Fruit fly (Drosophila melanogaster): ENCODE results near the gene CG5194.
A peak's percentile ranks its signal among the peaks of the same experiment; 100 is the strongest.

The CG5194 gene

dm6 chr3L:9033537-9033936 is 23.9 kb upstream of the CG5194 start (continued):
- TF ChIP-seq CG4424 (GFP tag; optimal IDR thresholded peaks at IDR 0.05) (peak; percentile 6), CG2875 (GFP tag; optimal IDR thresholded peaks at IDR 0.05) (no peak), Ssrp (tag; optimal IDR thresholded peaks at IDR 0.05) (peak; percentile 38), Med (GFP tag) (peak; percentile 34), grau (tag; optimal IDR thresholded peaks at IDR 0.05) (peak; percentile 25), CG2889 (GFP tag; IDR thresholded peaks at IDR 0.05) (no peak), croc (GFP tag; conservative IDR thresholded peaks at IDR 0.05) (peak; percentile 28; the same call in 1 of the 3 replicates), Stat92E (GFP tag; optimal IDR thresholded peaks at IDR 0.05) (no peak), Lpt (GFP tag; optimal IDR thresholded peaks at IDR 0.05) (no peak), CG2678 (tag; optimal IDR thresholded peaks at IDR 0.05) (peak; percentile 42), phol (tag; optimal IDR thresholded peaks at IDR 0.05) (peak; percentile 48), CG18262 (tag; optimal IDR thresholded peaks at IDR 0.05) (peak; percentile 56), salm (tag; optimal IDR thresholded peaks at IDR 0.05) (no peak), dmrt11E (tag; optimal IDR thresholded peaks at IDR 0.05) (peak; percentile 28), cato (GFP tag; optimal IDR thresholded peaks at IDR 0.05; ENCODE audit: borderline replicate concordance) (no peak), CG30403 (GFP tag; optimal IDR thresholded peaks at IDR 0.05) (peak; percentile 19), nau (GFP tag; optimal IDR thresholded peaks at IDR 0.05) (no peak), slou (GFP tag; optimal IDR thresholded peaks at IDR 0.05) (no peak), CG9215 (GFP tag; IDR thresholded peaks at IDR 0.05) (no peak), CoRest (tag; optimal IDR thresholded peaks at IDR 0.05) (peak; percentile 42), Hr78 (GFP tag; optimal IDR thresholded peaks at IDR 0.05) (no peak), CG8388 (GFP tag; optimal IDR thresholded peaks at IDR 0.05) (peak; percentile 10), Jarid2 (GFP tag; optimal IDR thresholded peaks at IDR 0.05) (no peak), lmd (GFP tag; IDR thresholded peaks at IDR 0.05) (peak; percentile 18; the same call in 1 of the 2 replicates), Oli (tag; optimal IDR thresholded peaks at IDR 0.05) (peak; percentile 38), wor (GFP tag; IDR thresholded peaks at IDR 0.05) (peak; percentile 32; the same call in 1 of the 2 replicates), CG3838 (GFP tag; optimal IDR thresholded peaks at IDR 0.05) (no peak), ERR (GFP tag; optimal IDR thresholded peaks at IDR 0.05) (no peak), CG9876 (GFP tag; optimal IDR thresholded peaks at IDR 0.05) (no peak), CG2712 (tag; optimal IDR thresholded peaks at IDR 0.05) (peak; percentile 50), CG15269 (tag; optimal IDR thresholded peaks at IDR 0.05) (no peak), lola (GFP tag; optimal IDR thresholded peaks at IDR 0.05) (peak in 1 of 3 experiments; percentile 29), CG13424 (tag; optimal IDR thresholded peaks at IDR 0.05) (peak; percentile 34), bsh (GFP tag; optimal IDR thresholded peaks at IDR 0.05) (peak in 1 of 2 experiments; percentile 53), Xrp1 (GFP tag; IDR thresholded peaks at IDR 0.05) (0 out of 2 replicates have a peak, but pooled peaks have one; percentile 24), dmrt99B (tag; optimal IDR thresholded peaks at IDR 0.05) (peak; percentile 64), HLH4C (GFP tag; IDR thresholded peaks at IDR 0.05; ENCODE audit: partially characterized antibody) (no peak), Sox100B (GFP tag; optimal IDR thresholded peaks at IDR 0.05) (peak; percentile 38), ATbp (GFP tag; optimal IDR thresholded peaks at IDR 0.05) (peak; percentile 3), pan (optimal IDR thresholded peaks at IDR 0.05) (no peak), pan (GFP tag; optimal IDR thresholded peaks at IDR 0.05 in 1 of 2, IDR thresholded peaks at IDR 0.05 in 1 of 2) (no peak), CG7745 (tag; optimal IDR thresholded peaks at IDR 0.05) (no peak), Abd-B (GFP tag; optimal IDR thresholded peaks at IDR 0.05) (peak; percentile 15), Oaz (GFP tag; IDR thresholded peaks at IDR 0.05) (no peak), hb (GFP tag; IDR thresholded peaks at IDR 0.05; ENCODE audit: partially characterized antibody) (no peak), CG33213 (GFP tag; optimal IDR thresholded peaks at IDR 0.05) (no peak), CG17612 (GFP tag; IDR thresholded peaks at IDR 0.05) (no peak), CG34376 (GFP tag; optimal IDR thresholded peaks at IDR 0.05) (no peak), Blimp-1 (GFP tag; optimal IDR thresholded peaks at IDR 0.05) (peak; percentile 22)

Measured in whole organism, embryonic.